Worm (Caenorhabditis elegans) whole organism, mixed stage, embryonic: ENCODE results near the gene Y43F8B.18.

ENCODE experiments used
- M03D4.4 ChIP-seq: sonication (generic microtip); optimal IDR thresholded peaks from 2 replicates; lab custom pipeline; 2017; ENCODE audit warnings: mild to moderate bottlenecking, missing genetic modification characterization, missing compliant biosample characterization
- bed-3 ChIP-seq: fragments of 200-800 bp; sonication (Bioruptor generic); optimal IDR thresholded peaks from 3 replicates; lab custom pipeline; 2018; ENCODE audit warnings: mild to moderate bottlenecking, missing genetic modification characterization, moderate library complexity, missing compliant biosample characterization
- ceh-39 ChIP-seq: fragments of 150-350 bp; optimal IDR thresholded peaks from 2 replicates; lab custom pipeline; 2014; ENCODE audit warnings: missing biosample characterization, missing genetic modification characterization
- ceh-43 ChIP-seq: fragments of 200-800 bp; sonication (Bioruptor generic); optimal IDR thresholded peaks from 2 replicates; lab custom pipeline; 2018; ENCODE audit warnings: mild to moderate bottlenecking, missing genetic modification characterization, moderate library complexity, missing compliant biosample characterization
- ceh-83 ChIP-seq: fragments of 200-800 bp; sonication (Bioruptor generic); optimal IDR thresholded peaks from 2 replicates; lab custom pipeline; 2018; ENCODE audit warnings: mild to moderate bottlenecking, missing genetic modification characterization, missing compliant biosample characterization
- ces-1 ChIP-seq: fragments of 150-350 bp; optimal IDR thresholded peaks from 2 replicates; lab custom pipeline; 2014; ENCODE audit warnings: missing biosample characterization, missing genetic modification reagents, missing genetic modification characterization
- drap-1 ChIP-seq: fragments of 200-800 bp; sonication (Bioruptor generic); optimal IDR thresholded peaks from 3 replicates; lab custom pipeline; 2018; ENCODE audit warnings: mild to moderate bottlenecking, missing genetic modification characterization, missing compliant biosample characterization
- elt-1 ChIP-seq: sonication (generic microtip); optimal IDR thresholded peaks from 2 replicates; lab custom pipeline; 2017; ENCODE audit warnings: missing genetic modification characterization, mild to moderate bottlenecking, missing compliant biosample characterization, antibody characterized with exemption, moderate library complexity, borderline replicate concordance; ENCODE audit not compliant: insufficient read depth
- elt-3 ChIP-seq: fragments of 150-350 bp; optimal IDR thresholded peaks from 2 replicates; lab custom pipeline; 2014; ENCODE audit warnings: missing biosample characterization, missing genetic modification characterization
- flh-1 ChIP-seq: fragments of 200-800 bp; sonication (Bioruptor generic); optimal IDR thresholded peaks from 2 replicates; lab custom pipeline; 2018; ENCODE audit warnings: mild to moderate bottlenecking, missing genetic modification characterization, moderate library complexity, missing compliant biosample characterization
- ham-2 ChIP-seq: fragments of 200-800 bp; sonication (Bioruptor generic); optimal IDR thresholded peaks from 2 replicates; lab custom pipeline; 2018; ENCODE audit warnings: mild to moderate bottlenecking, missing genetic modification characterization, missing compliant biosample characterization
- hlh-1 ChIP-seq: fragments of 150-350 bp; optimal IDR thresholded peaks from 2 replicates; lab custom pipeline; 2014; ENCODE audit warnings: missing biosample characterization, missing genetic modification reagents, missing genetic modification characterization
- lin-13 ChIP-seq: fragments of 150-350 bp; optimal IDR thresholded peaks from 2 replicates; lab custom pipeline; 2014; ENCODE audit warnings: missing biosample characterization, missing genetic modification characterization
- lin-32 ChIP-seq: fragments of 200-800 bp; sonication (Bioruptor generic); optimal IDR thresholded peaks from 2 replicates; lab custom pipeline; 2018; ENCODE audit warnings: mild to moderate bottlenecking, missing genetic modification characterization, missing compliant biosample characterization
- lsy-2 ChIP-seq: fragments of 150-350 bp; optimal IDR thresholded peaks from 2 replicates; lab custom pipeline; 2014; ENCODE audit warnings: missing biosample characterization, missing genetic modification characterization
- mep-1 ChIP-seq: fragments of 150-350 bp; optimal IDR thresholded peaks from 2 replicates; lab custom pipeline; 2017; ENCODE audit warnings: missing biosample characterization, missing genetic modification reagents, missing genetic modification characterization, inconsistent platforms
- mls-2 ChIP-seq: sonication (generic microtip); optimal IDR thresholded peaks from 2 replicates; lab custom pipeline; 2016; ENCODE audit warnings: mild to moderate bottlenecking, missing genetic modification characterization, moderate library complexity, missing compliant biosample characterization
- nhr-12 ChIP-seq: fragments of 150-350 bp; optimal IDR thresholded peaks from 2 replicates; lab custom pipeline; 2014; ENCODE audit warnings: missing biosample characterization, missing genetic modification characterization
- nhr-2 ChIP-seq: fragments of 150-350 bp; optimal IDR thresholded peaks from 2 replicates; lab custom pipeline; 2014; ENCODE audit warnings: missing biosample characterization, missing genetic modification characterization
- nhr-237 ChIP-seq: fragments of 150-350 bp; optimal IDR thresholded peaks from 2 replicates; lab custom pipeline; 2014; ENCODE audit warnings: missing biosample characterization, missing genetic modification characterization
- nhr-28 ChIP-seq: fragments of 150-350 bp; optimal IDR thresholded peaks from 2 replicates; lab custom pipeline; 2014; ENCODE audit warnings: missing biosample characterization, missing genetic modification characterization
- nhr-76 ChIP-seq: sonication (generic microtip); optimal IDR thresholded peaks from 2 replicates; lab custom pipeline; 2017; ENCODE audit warnings: missing biosample characterization, missing genetic modification characterization
- pha-4 ChIP-seq: fragments of 150-350 bp; optimal IDR thresholded peaks from 2 replicates; lab custom pipeline; 2018; ENCODE audit warnings: missing biosample characterization, missing genetic modification reagents, missing genetic modification characterization
- sem-2 ChIP-seq: fragments of 200-800 bp; sonication (Bioruptor generic); optimal IDR thresholded peaks from 2 replicates; lab custom pipeline; 2018; ENCODE audit warnings: mild to moderate bottlenecking, missing genetic modification characterization, missing compliant biosample characterization
- snpc-4 ChIP-seq: fragments of 150-350 bp; optimal IDR thresholded peaks from 2 replicates; lab custom pipeline; 2014; ENCODE audit warnings: missing biosample characterization, missing genetic modification characterization
- unc-120 ChIP-seq: sonication (generic microtip); optimal IDR thresholded peaks from 2 replicates; lab custom pipeline; 2017; ENCODE audit warnings: missing genetic modification characterization, missing compliant biosample characterization; ENCODE audit not compliant: poor library complexity, severe bottlenecking
- unc-39 ChIP-seq: fragments of 150-350 bp; optimal IDR thresholded peaks from 2 replicates; lab custom pipeline; 2014; ENCODE audit warnings: missing biosample characterization, missing genetic modification characterization
- unc-62 ChIP-seq: fragments of 150-350 bp; optimal IDR thresholded peaks from 2 replicates; lab custom pipeline; 2014; ENCODE audit warnings: missing biosample characterization, missing genetic modification reagents, missing genetic modification characterization
- zip-8 ChIP-seq: fragments of 150-350 bp; optimal IDR thresholded peaks from 2 replicates; lab custom pipeline; 2014; ENCODE audit warnings: missing biosample characterization, missing genetic modification characterization
- ztf-11 ChIP-seq: fragments of 150-350 bp; optimal IDR thresholded peaks from 2 replicates; lab custom pipeline; 2014; ENCODE audit warnings: missing biosample characterization, missing genetic modification characterization

Gene Y43F8B.18

DNA sequence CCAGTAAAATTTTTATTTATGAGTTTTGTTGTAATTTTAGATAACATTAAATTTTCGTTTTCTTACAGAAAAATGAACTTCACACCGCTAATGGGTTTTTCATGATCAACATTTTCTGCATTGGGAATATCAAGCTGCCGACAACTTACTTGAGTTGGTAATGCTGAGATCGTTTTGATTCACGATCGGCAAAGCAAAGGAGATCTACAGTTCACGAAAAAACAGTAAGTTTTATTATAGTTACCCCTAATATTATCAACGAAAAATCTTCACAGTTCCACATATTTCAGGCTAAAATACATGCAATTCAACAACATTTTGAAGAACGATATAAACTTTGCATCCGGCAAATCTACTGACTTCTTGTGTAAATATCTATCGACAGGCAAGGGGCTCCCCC is 3.3 kb upstream of the Y43F8B.18 start, which contains the start of gene Y43F8B.22:
Y43F8B.22 (plus strand) TSS at position 301 of the 400 bp plus-strand sequence.
- TF ChIP-seq sem-2 (GFP tag; lab: Kevin White, UChicago), result no peak
- no peak for TF ChIP-seq flh-1 (GFP tag; lab: Kevin White, UChicago)
- no peak for TF ChIP-seq nhr-28 (tag; lab: Kevin White, UChicago)
- TF ChIP-seq drap-1, result no peak
- no peak for TF ChIP-seq nhr-237 (tag; lab: Kevin White, UChicago)
- no peak for TF ChIP-seq nhr-2 (tag; lab: Kevin White, UChicago)
- no peak for TF ChIP-seq nhr-12 (tag; lab: Kevin White, UChicago)
- no peak for TF ChIP-seq unc-120 (tag; lab: Kevin White, UChicago)
- no peak for TF ChIP-seq mep-1 (tag; lab: Kevin White, UChicago)
- no peak for TF ChIP-seq unc-39 (tag; lab: Kevin White, UChicago)
- no peak for TF ChIP-seq hlh-1 (tag; lab: Kevin White, UChicago)
- TF ChIP-seq zip-8 (tag; lab: Kevin White, UChicago), result no peak
- no peak for TF ChIP-seq snpc-4
- no peak for TF ChIP-seq lin-32 (GFP tag; lab: Kevin White, UChicago)
- TF ChIP-seq nhr-76, result no peak
- no peak for TF ChIP-seq lin-13
- TF ChIP-seq elt-1 (tag; lab: Kevin White, UChicago), result no peak
- no peak for TF ChIP-seq lsy-2 (tag; lab: Kevin White, UChicago)
- no peak for TF ChIP-seq ham-2 (GFP tag; lab: Kevin White, UChicago)
- TF ChIP-seq M03D4.4, result no peak

DNA sequence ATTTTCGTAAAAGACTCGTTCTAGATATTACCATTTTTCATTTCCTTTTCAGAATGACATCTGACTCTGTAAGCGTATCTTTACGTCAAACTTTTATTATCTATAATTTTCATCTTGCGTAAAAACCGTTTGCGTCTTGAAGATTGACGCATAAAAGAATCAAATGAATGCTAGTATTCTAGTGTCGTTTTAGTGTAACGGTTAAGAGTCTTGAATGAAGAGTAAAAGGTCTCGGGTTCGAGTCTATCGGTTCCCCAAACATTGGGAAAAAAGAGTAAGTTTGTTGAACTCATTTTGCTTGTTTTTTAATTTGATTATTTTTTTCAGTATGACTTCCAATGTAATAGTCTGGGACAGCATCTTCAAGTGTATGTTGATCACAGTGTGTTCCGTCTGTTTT is 1.3 kb upstream of the Y43F8B.18 start, which contains the start of gene Y43F8B.17:
Y43F8B.17 (plus strand) TSS at position 215 of the 400 bp plus-strand sequence.
- TF ChIP-seq snpc-4 (no peak), ham-2 (GFP tag; lab: Kevin White, UChicago) (no peak), flh-1 (GFP tag; lab: Kevin White, UChicago) (no peak), zip-8 (tag; lab: Kevin White, UChicago) (no peak), unc-120 (tag; lab: Kevin White, UChicago) (no peak), nhr-28 (tag; lab: Kevin White, UChicago) (no peak)

DNA sequence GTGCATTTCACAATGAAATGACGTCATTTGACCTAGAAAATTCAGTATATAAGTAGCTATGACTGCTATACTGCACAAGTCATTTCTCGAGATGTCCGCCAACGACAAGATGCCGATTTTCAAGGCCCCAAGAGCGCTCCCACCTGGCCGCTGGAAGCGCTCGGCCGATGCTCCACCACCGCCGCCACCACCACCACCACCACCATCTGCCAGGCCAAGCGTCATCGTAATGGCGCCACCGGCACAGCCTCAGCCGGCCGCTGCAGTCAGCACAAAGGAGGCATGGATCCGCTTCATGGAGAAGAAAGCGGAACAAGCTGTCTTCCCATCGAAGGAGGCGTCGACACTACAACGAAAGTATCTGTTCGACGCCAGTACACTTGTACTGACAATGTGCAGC is 529 bp upstream of the Y43F8B.18 start, which contains the start of gene Y43F8B.28:
Y43F8B.28 (plus strand) TSS at position 59 of the 400 bp plus-strand sequence.
- TF ChIP-seq elt-1 (tag; lab: Kevin White, UChicago), result no peak
- TF ChIP-seq ceh-83 (GFP tag; lab: Kevin White, UChicago), result no peak
- TF ChIP-seq pha-4 (tag; lab: Kevin White, UChicago), result no peak
- no peak for TF ChIP-seq drap-1
- no peak for TF ChIP-seq nhr-237 (tag; lab: Kevin White, UChicago)
- no peak for TF ChIP-seq mls-2 (tag; lab: Kevin White, UChicago)
- no peak for TF ChIP-seq unc-62
- no peak for TF ChIP-seq flh-1 (GFP tag; lab: Kevin White, UChicago)
- no peak for TF ChIP-seq zip-8 (tag; lab: Kevin White, UChicago)
- no peak for TF ChIP-seq lin-13
- TF ChIP-seq unc-120 (tag; lab: Kevin White, UChicago), result no peak
- no peak for TF ChIP-seq lsy-2 (tag; lab: Kevin White, UChicago)
- TF ChIP-seq nhr-76, result no peak
- TF ChIP-seq, all 35 proteins: peak for 0

DNA sequence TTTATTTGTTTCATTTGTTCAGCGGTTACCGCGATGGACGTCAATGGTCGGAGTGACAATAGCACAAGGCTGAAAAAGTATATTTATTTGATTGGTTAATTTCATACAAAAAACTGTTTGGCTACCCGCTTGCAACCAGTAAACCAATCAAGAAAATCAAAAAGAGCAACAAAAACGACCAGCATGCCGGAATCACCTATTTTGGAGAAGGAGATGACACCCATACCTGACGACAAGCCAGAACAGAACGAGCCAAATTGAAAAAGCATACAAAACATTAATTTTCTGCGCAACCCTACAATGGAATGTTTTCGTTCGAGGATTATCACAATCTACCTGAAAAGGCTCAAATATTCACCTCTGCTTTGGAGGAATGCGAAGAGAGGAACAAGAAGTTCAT is 4.7 kb downstream of the Y43F8B.18 start, which contains the start of gene Y43F8B.7:
Y43F8B.7 (plus strand) TSS at position 301 of the 400 bp plus-strand sequence.
- no peak for TF ChIP-seq unc-120 (tag; lab: Kevin White, UChicago)
- no peak for TF ChIP-seq ceh-39
- TF ChIP-seq ces-1 (GFP tag; lab: Kevin White, UChicago), result no peak
- no peak for TF ChIP-seq nhr-237 (tag; lab: Kevin White, UChicago)

DNA sequence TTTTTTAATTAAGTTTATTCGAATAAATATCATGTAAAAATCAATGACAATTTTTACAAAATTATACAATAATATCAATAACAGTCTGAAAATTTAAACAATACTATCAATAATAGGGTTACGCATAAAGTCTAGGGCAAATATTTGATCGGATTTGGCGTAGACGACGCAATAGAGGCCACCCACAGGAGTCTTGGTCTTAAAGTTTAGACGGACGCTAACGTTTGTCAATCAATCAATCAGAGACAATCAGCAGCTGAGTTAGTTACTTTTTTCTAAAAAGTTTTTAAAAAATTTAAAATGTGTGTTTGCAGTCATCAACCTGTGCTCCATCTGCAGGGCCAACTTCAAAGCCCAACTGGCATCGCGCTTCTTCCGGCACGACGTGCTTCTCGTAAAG is 5.5 kb downstream of the Y43F8B.18 start, which contains the start of gene Y43F8B.29:
Y43F8B.29 (plus strand) TSS at position 301 of the 400 bp plus-strand sequence.
- TF ChIP-seq drap-1 (no peak), zip-8 (tag; lab: Kevin White, UChicago) (no peak), nhr-76 (no peak), ceh-43 (GFP tag; lab: Kevin White, UChicago) (no peak), ham-2 (GFP tag; lab: Kevin White, UChicago) (no peak), hlh-1 (tag; lab: Kevin White, UChicago) (no peak), nhr-28 (tag; lab: Kevin White, UChicago) (no peak), nhr-12 (tag; lab: Kevin White, UChicago) (no peak), unc-39 (tag; lab: Kevin White, UChicago) (no peak), mep-1 (tag; lab: Kevin White, UChicago) (no peak), lin-13 (no peak), ceh-83 (GFP tag; lab: Kevin White, UChicago) (no peak), ztf-11 (tag; lab: Kevin White, UChicago) (no peak), elt-3 (no peak), mls-2 (tag; lab: Kevin White, UChicago) (no peak), ceh-39 (no peak), snpc-4 (no peak), bed-3 (GFP tag; lab: Kevin White, UChicago) (no peak)
